Worm (Caenorhabditis elegans): ENCODE results near the gene F57A8.6.

- TF ChIP-seq zfp-2 (tag; optimal IDR thresholded peaks at IDR 0.05) (no peak), mdl-1 (tag; optimal IDR thresholded peaks at IDR 0.05) (peak in 1 of 2 experiments; percentile 69), sdz-12 (GFP tag; optimal IDR thresholded peaks at IDR 0.05) (no peak), nhr-11 (tag; optimal IDR thresholded peaks at IDR 0.05) (peak; percentile 43), mes-2 (tag; optimal IDR thresholded peaks at IDR 0.05; ENCODE audit: poor library complexity, severe bottlenecking) (peak; percentile 30), arid-1 (GFP tag; conservative IDR thresholded peaks at IDR 0.05) (no peak), nhr-76 (tag; optimal IDR thresholded peaks at IDR 0.05) (no peak), nhr-77 (tag; optimal IDR thresholded peaks at IDR 0.05) (no peak), ama-1 (optimal IDR thresholded peaks at IDR 0.05) (no peak), fkh-10 (GFP tag; optimal IDR thresholded peaks at IDR 0.05) (no peak), unc-39 (tag; optimal IDR thresholded peaks at IDR 0.05) (no peak)
Measured at ce11 chrV:10036275-10036674, 37.4 kb downstream of the F57A8.6 start, which contains the start of gene T06E8.2.

All from whole organism, L4 larva.